Worm (Caenorhabditis elegans): ENCODE results near the gene ajm-1.

ce11 chrX:9045913-9046312 lies 36.8 kb upstream of the ajm-1 start, which contains the start of gene prdm-14:
- no peak for TF ChIP-seq ceh-82 (tag; optimal IDR thresholded peaks at IDR 0.05)
- no peak for TF ChIP-seq nhr-76 (tag; optimal IDR thresholded peaks at IDR 0.05)
- no peak for TF ChIP-seq elt-3 (tag; optimal IDR thresholded peaks at IDR 0.05)
- TF ChIP-seq unc-62 (GFP tag; optimal IDR thresholded peaks at IDR 0.05) = no peak
- TF ChIP-seq ztf-4 (tag; optimal IDR thresholded peaks at IDR 0.05) = no peak
- TF ChIP-seq nhr-11 (tag; optimal IDR thresholded peaks at IDR 0.05) = no peak
- no peak for TF ChIP-seq snpc-4 (tag; optimal IDR thresholded peaks at IDR 0.05)
- no peak for TF ChIP-seq nhr-85 (tag)
- TF ChIP-seq fkh-10 (GFP tag; optimal IDR thresholded peaks at IDR 0.05) = no peak
- no peak for TF ChIP-seq fos-1 (tag; optimal IDR thresholded peaks at IDR 0.05)
- TF ChIP-seq tbx-2 (tag; optimal IDR thresholded peaks at IDR 0.05) = no peak

All from whole organism, L1 larva.